Fruit fly (Drosophila melanogaster): ENCODE results near the gene Fim.
A peak's percentile ranks its signal among the peaks of the same experiment; 100 is the strongest.

Gene Fim

DNA sequence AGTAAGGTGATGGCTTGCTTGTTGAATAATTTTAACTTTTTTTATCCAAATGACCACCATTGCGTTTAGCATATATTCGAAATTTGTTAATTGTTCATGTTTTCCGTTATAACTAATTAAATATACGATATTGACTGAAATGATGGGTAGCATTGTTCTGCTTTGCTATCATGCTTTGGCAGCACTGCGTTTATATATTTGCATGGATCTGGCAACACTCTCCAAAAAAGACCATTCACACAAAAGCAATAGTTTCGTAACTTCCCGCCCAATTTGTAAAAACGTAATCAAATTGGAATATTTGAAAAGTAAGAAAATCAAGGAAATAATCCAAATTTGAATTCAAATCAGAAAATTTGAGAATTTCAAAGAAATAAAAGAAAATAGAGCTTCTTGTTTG is 3.8 kb upstream of the Fim start (continued):
- TF ChIP-seq Dp (GFP tag; optimal IDR thresholded peaks at IDR 0.05) (peak; percentile 95), nom (GFP tag; optimal IDR thresholded peaks at IDR 0.05) (peak; percentile 4), CG14710 (tag; optimal IDR thresholded peaks at IDR 0.05) (peak; percentile 49), CG6854 (GFP tag; optimal IDR thresholded peaks at IDR 0.05) (no peak), insv (GFP tag; optimal IDR thresholded peaks at IDR 0.05) (peak in 1 of 2 experiments; percentile 70), CG6791 (GFP tag; IDR thresholded peaks at IDR 0.05; ENCODE audit: partially characterized antibody) (peak; percentile 82), bbx (GFP tag; IDR thresholded peaks at IDR 0.05; ENCODE audit: partially characterized antibody) (peak; percentile 69; the same call in 1 of the 2 replicates), CG1603 (tag; optimal IDR thresholded peaks at IDR 0.05) (peak; percentile 71), row (GFP tag; IDR thresholded peaks at IDR 0.05) (peak; percentile 23; the same call in 1 of the 3 replicates), CG31441 (GFP tag; IDR thresholded peaks at IDR 0.05) (0 out of 2 replicates have a peak, but pooled peaks have one; percentile 16), Myb (GFP tag; optimal IDR thresholded peaks at IDR 0.05) (peak; percentile 97), hb (GFP tag; IDR thresholded peaks at IDR 0.05; ENCODE audit: partially characterized antibody) (no peak), CG31365 (tag; optimal IDR thresholded peaks at IDR 0.05) (no peak), zfh1 (GFP tag; IDR thresholded peaks at IDR 0.05) (no peak), CG12659 (GFP tag; optimal IDR thresholded peaks at IDR 0.05) (peak; percentile 56), hbn (GFP tag; IDR thresholded peaks at IDR 0.05; ENCODE audit: partially characterized antibody) (peak; percentile 76), zen2 (GFP tag; IDR thresholded peaks at IDR 0.05; ENCODE audit: partially characterized antibody) (peak; percentile 68), CG4404 (GFP tag; IDR thresholded peaks at IDR 0.05) (no peak), CG17385 (GFP tag; optimal IDR thresholded peaks at IDR 0.05) (peak; percentile 58), Sry-δ (GFP tag; optimal IDR thresholded peaks at IDR 0.05) (peak; percentile 44), gfzf (GFP tag; optimal IDR thresholded peaks at IDR 0.05) (peak; percentile 23), Elba2 (GFP tag; optimal IDR thresholded peaks at IDR 0.05) (peak; percentile 85), CG8924 (tag; optimal IDR thresholded peaks at IDR 0.05) (peak; percentile 11), YL-1 (GFP tag; optimal IDR thresholded peaks at IDR 0.05) (peak; percentile 34), fru (optimal IDR thresholded peaks at IDR 0.05) (no peak), nmo (GFP tag; optimal IDR thresholded peaks at IDR 0.05) (peak; percentile 28), zen (tag; optimal IDR thresholded peaks at IDR 0.05) (peak; percentile 71), CG13287 (GFP tag; IDR thresholded peaks at IDR 0.05; ENCODE audit: partially characterized antibody) (peak; percentile 81), ac (GFP tag; optimal IDR thresholded peaks at IDR 0.05) (no peak), dm (GFP tag; optimal IDR thresholded peaks at IDR 0.05) (peak; percentile 70), TFAM (GFP tag; optimal IDR thresholded peaks at IDR 0.05) (no peak), crp (GFP tag; optimal IDR thresholded peaks at IDR 0.05) (peak in 1 of 2 experiments; percentile 51), Ets97D (GFP tag; optimal IDR thresholded peaks at IDR 0.05) (peak; percentile 89), CG7963 (GFP tag; IDR thresholded peaks at IDR 0.05; ENCODE audit: partially characterized antibody) (peak; percentile 70; the same call in 2 of the 3 replicates), abd-A (tag; optimal IDR thresholded peaks at IDR 0.05) (peak; percentile 34), vnd (GFP tag; IDR thresholded peaks at IDR 0.05; ENCODE audit: partially characterized antibody) (0 out of 3 replicates have a peak, but pooled peaks have one; percentile 30), vvl (GFP tag; IDR thresholded peaks at IDR 0.05) (peak; percentile 90), knrl (GFP tag; IDR thresholded peaks at IDR 0.05; ENCODE audit: partially characterized antibody) (0 out of 3 replicates have a peak, but pooled peaks have one; percentile 47), CG16813 (GFP tag; IDR thresholded peaks at IDR 0.05; ENCODE audit: partially characterized antibody) (peak; percentile 52; the same call in 2 of the 3 replicates), tgo (GFP tag; IDR thresholded peaks at IDR 0.05) (no peak), chinmo (GFP tag; IDR thresholded peaks at IDR 0.05; ENCODE audit: partially characterized antibody) (no peak), CG42726 (GFP tag; IDR thresholded peaks at IDR 0.05; ENCODE audit: partially characterized antibody) (peak; percentile 31; the same call in 1 of the 2 replicates), CG15601 (tag; optimal IDR thresholded peaks at IDR 0.05) (peak; percentile 17), Dll (GFP tag; IDR thresholded peaks at IDR 0.05; ENCODE audit: partially characterized antibody) (peak; percentile 58; the same call in 3 of the 4 replicates), CG12744 (GFP tag; optimal IDR thresholded peaks at IDR 0.05) (no peak), sug (tag; optimal IDR thresholded peaks at IDR 0.05) (peak; percentile 1), unc-4 (GFP tag; IDR thresholded peaks at IDR 0.05; ENCODE audit: partially characterized antibody) (peak; percentile 57)

All from whole organism, embryonic.